Worm (Caenorhabditis elegans) whole organism, L4 larva: Measurements from ENCODE around the gene M6.4.

Source experiments
- F49E8.2 ChIP-seq: sonication (generic microtip); optimal IDR thresholded peaks from 2 replicates; lab custom pipeline; 2016; ENCODE audit warnings: missing compliant biosample characterization, mild to moderate bottlenecking, missing genetic modification characterization, borderline replicate concordance
- Y105C5A.15 ChIP-seq: fragments of 200-800 bp; sonication (Bioruptor generic); IDR thresholded peaks from 2 replicates; pipeline ENCODE4 v1.3.6; 2022; ENCODE audit warnings: missing genetic modification characterization, missing compliant biosample characterization
- Y75B8A.6 ChIP-seq: fragments of 200-800 bp; sonication (Bioruptor generic); IDR thresholded peaks from 2 replicates; pipeline ENCODE4 v1.3.6; 2022; ENCODE audit warnings: missing genetic modification reagents, missing genetic modification characterization, missing compliant biosample characterization
- ZK546.5 ChIP-seq, 2 experiments: sonication (generic microtip); optimal IDR thresholded peaks; 2 replicates each; lab custom pipeline; 2017; ENCODE audit warnings: missing biosample characterization in 2 of 2, missing genetic modification characterization in 2 of 2
- ama-1 ChIP-seq: fragments of 150-350 bp; optimal IDR thresholded peaks from 2 replicates; lab custom pipeline; 2014; ENCODE audit warnings: inconsistent platforms, mixed read lengths
- ceh-28 ChIP-seq: fragments of 150-350 bp; optimal IDR thresholded peaks from 2 replicates; lab custom pipeline; 2014; ENCODE audit warnings: missing biosample characterization, missing genetic modification reagents, missing genetic modification characterization
- daf-12 ChIP-seq: fragments of 150-350 bp; optimal IDR thresholded peaks from 2 replicates; lab custom pipeline; 2014; ENCODE audit warnings: missing biosample characterization, missing genetic modification reagents, missing genetic modification characterization
- egl-43 ChIP-seq: fragments of 200-800 bp; sonication (Bioruptor generic); IDR thresholded peaks from 2 replicates; pipeline ENCODE4 v1.3.6; 2022; ENCODE audit warnings: missing genetic modification reagents, missing genetic modification characterization, missing compliant biosample characterization
- lin-13 ChIP-seq: fragments of 150-350 bp; optimal IDR thresholded peaks from 2 replicates; lab custom pipeline; 2014; ENCODE audit warnings: missing biosample characterization, missing genetic modification reagents, missing genetic modification characterization
- mdl-1 ChIP-seq, 2 experiments: fragments of 150-350 bp in 1 of 2; sonication (generic microtip) in 1 of 2; optimal IDR thresholded peaks; 2 replicates each; lab custom pipeline; 2014 to 2017; ENCODE audit warnings: missing biosample characterization in 2 of 2, missing genetic modification characterization in 2 of 2
- nhr-237 ChIP-seq: sonication (generic microtip); optimal IDR thresholded peaks from 2 replicates; lab custom pipeline; 2017; ENCODE audit warnings: missing biosample characterization, missing genetic modification characterization
- nhr-6 ChIP-seq: fragments of 150-350 bp; optimal IDR thresholded peaks from 2 replicates; lab custom pipeline; 2014; ENCODE audit warnings: missing biosample characterization, missing genetic modification characterization
- nhr-77 ChIP-seq: fragments of 150-350 bp; optimal IDR thresholded peaks from 2 replicates; lab custom pipeline; 2014; ENCODE audit warnings: missing biosample characterization, missing genetic modification characterization
- unc-62 ChIP-seq, 3 experiments: fragments of 150-350 bp in 1 of 3; sonication (generic microtip); optimal IDR thresholded peaks in 2 of 3; peaks in 1 of 3; 1 replicate in 1 of 3; 2 replicates in 2 of 3; lab custom pipeline; 2014 to 2017; ENCODE audit warnings: missing biosample characterization in 3 of 3, missing genetic modification characterization in 3 of 3, missing genetic modification reagents in 3 of 3, missing genotype in 1 of 3

- TF ChIP-seq Y75B8A.6 = no peak
- TF ChIP-seq lin-13 (GFP tag; lab: Kevin White, UChicago) = no peak
- no peak for TF ChIP-seq mdl-1 (tag; optimal IDR thresholded peaks at IDR 0.05; lab: Kevin White, UChicago)
- TF ChIP-seq nhr-77 = no peak
- no peak for TF ChIP-seq egl-43 (GFP tag; lab: Robert Waterston, UW)
- TF ChIP-seq ZK546.5 (tag; optimal IDR thresholded peaks at IDR 0.05; lab: Kevin White, UChicago) = no peak
- no peak for TF ChIP-seq ama-1 (lab: Kevin White, UChicago)
- no peak for TF ChIP-seq unc-62 (GFP tag; optimal IDR thresholded peaks at IDR 0.05 in 1 of 2; lab: Kevin White, UChicago)
- no peak for TF ChIP-seq unc-62 (tag; optimal IDR thresholded peaks at IDR 0.05; lab: Kevin White, UChicago)
- no peak for TF ChIP-seq Y105C5A.15 (GFP tag; lab: Robert Waterston, UW)
- TF ChIP-seq nhr-237 (tag; lab: Kevin White, UChicago) = no peak
- no peak for TF ChIP-seq F49E8.2 (tag; lab: Kevin White, UChicago)
- no peak for TF ChIP-seq nhr-6 (tag; lab: Kevin White, UChicago)
- no peak for TF ChIP-seq daf-12
- TF ChIP-seq ceh-28 (tag; lab: Kevin White, UChicago) = no peak
Observed at ce11 chrX:621190-621589, 7.8 kb upstream of the M6.4 start, which contains the start of gene unc-96.
